Fruit fly (Drosophila melanogaster) whole organism, embryonic: Measurements from ENCODE around the gene Girdin.

Experiments
- Ada2b ChIP-seq: fragments of 200-800 bp; sonication (Bioruptor generic); IDR thresholded peaks from 2 replicates; pipeline ENCODE4 v1.3.6; 2022; ENCODE audit warnings: missing biosample characterization, missing genetic modification characterization
- Adf1 ChIP-seq: fragments of 200-800 bp; sonication (Bioruptor generic); IDR thresholded peaks from 2 replicates; pipeline ENCODE4 v1.3.6; 2022; ENCODE audit warnings: missing biosample characterization, missing genetic modification characterization
- CG10209 ChIP-seq: fragments of 200-800 bp; sonication (Bioruptor generic); optimal IDR thresholded peaks from 3 replicates; lab custom pipeline; 2017; ENCODE audit warnings: missing biosample characterization, mild to moderate bottlenecking, missing genetic modification characterization, missing genetic modification reagents
- CG1024 ChIP-seq: fragments of 200-800 bp; sonication (Bioruptor generic); IDR thresholded peaks from 2 replicates; pipeline ENCODE4 v1.3.6; 2022; ENCODE audit warnings: missing biosample characterization, missing genetic modification characterization
- CG10267 ChIP-seq: fragments of 200-800 bp; sonication (Bioruptor generic); optimal IDR thresholded peaks from 2 replicates; lab custom pipeline; 2018; ENCODE audit warnings: missing biosample characterization, mild to moderate bottlenecking, missing genetic modification characterization, moderate library complexity
- CG10431 ChIP-seq: fragments of 200-800 bp; sonication (Bioruptor generic); optimal IDR thresholded peaks from 3 replicates; lab custom pipeline; 2018; ENCODE audit warnings: missing biosample characterization, mild to moderate bottlenecking, missing genetic modification characterization
- CG11560 ChIP-seq: fragments of 200-800 bp; sonication (Bioruptor generic); IDR thresholded peaks from 3 replicates; pipeline ENCODE4 v1.3.6; 2022; ENCODE audit warnings: missing biosample characterization, missing genetic modification characterization
- CG12236 ChIP-seq: fragments of 200-800 bp; sonication (Bioruptor generic); optimal IDR thresholded peaks from 2 replicates; lab custom pipeline; 2016; ENCODE audit warnings: missing biosample characterization, missing genetic modification characterization
- CG12942 ChIP-seq: fragments of 200-800 bp; sonication (Bioruptor generic); optimal IDR thresholded peaks from 3 replicates; lab custom pipeline; 2016; ENCODE audit warnings: missing biosample characterization, missing genetic modification characterization
- CG13296 ChIP-seq: fragments of 200-800 bp; sonication (Bioruptor generic); optimal IDR thresholded peaks from 3 replicates; lab custom pipeline; 2018; ENCODE audit warnings: missing biosample characterization, mild to moderate bottlenecking, missing genetic modification characterization
- CG17385 ChIP-seq: fragments of 200-800 bp; sonication (Bioruptor generic); optimal IDR thresholded peaks from 3 replicates; lab custom pipeline; 2018; ENCODE audit warnings: missing biosample characterization, mild to moderate bottlenecking, missing genetic modification characterization
- CG17612 ChIP-seq: fragments of 200-800 bp; sonication (Bioruptor generic); IDR thresholded peaks from 2 replicates; pipeline ENCODE4 v1.3.6; 2022; ENCODE audit warnings: missing biosample characterization, missing genetic modification characterization
- CG30020 ChIP-seq: fragments of 200-800 bp; optimal IDR thresholded peaks from 2 replicates; lab custom pipeline; 2019; ENCODE audit warnings: missing biosample characterization, mild to moderate bottlenecking, missing genetic modification characterization, moderate library complexity
- CG31388 ChIP-seq: fragments of 200-800 bp; sonication (Bioruptor generic); optimal IDR thresholded peaks from 2 replicates; lab custom pipeline; 2016; ENCODE audit warnings: missing biosample characterization, missing genetic modification characterization
- CG34376 ChIP-seq: fragments of 200-800 bp; sonication (Bioruptor generic); optimal IDR thresholded peaks from 2 replicates; lab custom pipeline; 2018; ENCODE audit warnings: missing biosample characterization, mild to moderate bottlenecking, missing genetic modification characterization
- CG6683 ChIP-seq: fragments of 200-800 bp; sonication (Bioruptor generic); optimal IDR thresholded peaks from 2 replicates; lab custom pipeline; 2017; ENCODE audit warnings: missing biosample characterization, mild to moderate bottlenecking, missing genetic modification characterization, missing genetic modification reagents
- CG8281 ChIP-seq: fragments of 200-800 bp; sonication (Bioruptor generic); optimal IDR thresholded peaks from 2 replicates; lab custom pipeline; 2018; ENCODE audit warnings: missing biosample characterization, mild to moderate bottlenecking, missing genetic modification characterization, moderate library complexity
- CG9215 ChIP-seq: fragments of 200-800 bp; sonication (Bioruptor generic); IDR thresholded peaks from 2 replicates; pipeline ENCODE4 v1.3.6; 2022; ENCODE audit warnings: missing biosample characterization, missing genetic modification characterization
- Chrac-16 ChIP-seq: fragments of 200-800 bp; sonication (Bioruptor generic); optimal IDR thresholded peaks from 3 replicates; lab custom pipeline; 2016; ENCODE audit warnings: missing biosample characterization, missing genetic modification characterization
- CrebB ChIP-seq: fragments of 200-800 bp; sonication (Bioruptor generic); optimal IDR thresholded peaks from 3 replicates; lab custom pipeline; 2018; ENCODE audit warnings: missing biosample characterization, mild to moderate bottlenecking, missing genetic modification characterization
- D19A ChIP-seq: fragments of 200-800 bp; optimal IDR thresholded peaks from 3 replicates; lab custom pipeline; 2019; ENCODE audit warnings: missing biosample characterization, mild to moderate bottlenecking, missing genetic modification characterization, moderate library complexity
- D19B ChIP-seq: fragments of 200-800 bp; sonication (Bioruptor generic); optimal IDR thresholded peaks from 2 replicates; lab custom pipeline; 2017; ENCODE audit warnings: missing biosample characterization, mild to moderate bottlenecking, missing genetic modification characterization
- Dfd ChIP-seq, 2 experiments: fragments of >200 bp; optimal IDR thresholded peaks; 2 replicates each; lab custom pipeline; 2017; ENCODE audit warnings: missing biosample characterization in 2 of 2, missing genetic modification characterization in 2 of 2
- E2f2 ChIP-seq: fragments of 200-800 bp; sonication (Bioruptor generic); IDR thresholded peaks from 2 replicates; pipeline ENCODE4 v1.3.6; 2022; ENCODE audit warnings: missing biosample characterization, missing genetic modification characterization
- Fer2 ChIP-seq: fragments of 200-800 bp; sonication (Bioruptor generic); optimal IDR thresholded peaks from 2 replicates; lab custom pipeline; 2018; ENCODE audit warnings: missing biosample characterization, mild to moderate bottlenecking, missing genetic modification characterization, moderate library complexity
- HmgZ ChIP-seq: fragments of 200-800 bp; sonication (Bioruptor generic); optimal IDR thresholded peaks from 2 replicates; lab custom pipeline; 2018; ENCODE audit warnings: missing biosample characterization, mild to moderate bottlenecking, missing genetic modification characterization
- Lhr ChIP-seq: fragments of 200-800 bp; sonication (Bioruptor generic); optimal IDR thresholded peaks from 3 replicates; lab custom pipeline; 2017; ENCODE audit warnings: mild to moderate bottlenecking, missing biosample characterization, missing genetic modification reagents, missing genetic modification characterization
- NFAT ChIP-seq: fragments of 200-800 bp; sonication (Bioruptor generic); IDR thresholded peaks from 2 replicates; pipeline ENCODE4 v1.3.6; 2022; ENCODE audit warnings: missing biosample characterization, missing genetic modification characterization
- Optix ChIP-seq: fragments of 200-800 bp; sonication (Bioruptor generic); IDR thresholded peaks from 3 replicates; pipeline ENCODE4 v1.3.6; 2022; ENCODE audit warnings: missing biosample characterization, missing genetic modification characterization
- Rfx ChIP-seq: fragments of 200-800 bp; sonication (Bioruptor generic); IDR thresholded peaks from 2 replicates; pipeline ENCODE4 v1.3.6; 2022; ENCODE audit warnings: missing biosample characterization, missing genetic modification characterization
- Sry-δ ChIP-seq: fragments of 200-800 bp; sonication (Bioruptor generic); optimal IDR thresholded peaks from 2 replicates; lab custom pipeline; 2016; ENCODE audit warnings: missing biosample characterization, missing genetic modification characterization
- Stat92E ChIP-seq, 3 experiments: fragments of >200 bp in 2 of 3; fragments of 200-800 bp in 1 of 3; sonication (Bioruptor generic) in 1 of 3; optimal IDR thresholded peaks; 2 replicates each; lab custom pipeline; 2017 to 2019; ENCODE audit warnings: missing biosample characterization in 3 of 3, missing genetic modification characterization in 3 of 3, mild to moderate bottlenecking in 1 of 3, moderate library complexity in 1 of 3
- TFAM ChIP-seq: fragments of 200-800 bp; sonication (Bioruptor generic); optimal IDR thresholded peaks from 2 replicates; lab custom pipeline; 2017; ENCODE audit warnings: missing biosample characterization, missing genetic modification characterization, inconsistent platforms
- abd-A ChIP-seq: fragments of 200-800 bp; sonication (Bioruptor generic); optimal IDR thresholded peaks from 3 replicates; lab custom pipeline; 2019; ENCODE audit warnings: missing biosample characterization, mild to moderate bottlenecking, missing genetic modification characterization, moderate library complexity
- dan ChIP-seq: fragments of 200-800 bp; sonication (Bioruptor generic); IDR thresholded peaks from 2 replicates; pipeline ENCODE4 v1.3.6; 2022; ENCODE audit warnings: missing biosample characterization, missing genetic modification characterization
- dati ChIP-seq: fragments of 200-800 bp; sonication (Bioruptor generic); IDR thresholded peaks from 2 replicates; pipeline ENCODE4 v1.3.6; 2022; ENCODE audit warnings: missing biosample characterization, missing genetic modification characterization
- dimm ChIP-seq: fragments of 200-800 bp; sonication (Bioruptor generic); IDR thresholded peaks from 2 replicates; pipeline ENCODE4 v1.3.6; 2022; ENCODE audit warnings: missing biosample characterization, missing genetic modification characterization
- dmrt99B ChIP-seq: fragments of 200-800 bp; sonication (Bioruptor generic); optimal IDR thresholded peaks from 2 replicates; lab custom pipeline; 2018; ENCODE audit warnings: missing biosample characterization, mild to moderate bottlenecking, missing genetic modification characterization, moderate library complexity
- ems ChIP-seq: fragments of 200-800 bp; sonication (Bioruptor generic); optimal IDR thresholded peaks from 3 replicates; lab custom pipeline; 2016; ENCODE audit warnings: missing biosample characterization, missing genetic modification characterization
- en ChIP-seq: fragments of 200-800 bp; sonication (Bioruptor generic); optimal IDR thresholded peaks from 2 replicates; lab custom pipeline; 2016; ENCODE audit warnings: missing biosample characterization, missing genetic modification characterization
- gsb ChIP-seq: fragments of 200-800 bp; sonication (Bioruptor generic); IDR thresholded peaks from 2 replicates; pipeline ENCODE4 v1.3.6; 2022; ENCODE audit warnings: missing biosample characterization, missing genetic modification characterization
- gt ChIP-seq: fragments of 200-800 bp; sonication (Bioruptor generic); IDR thresholded peaks from 2 replicates; pipeline ENCODE4 v1.3.6; 2022; ENCODE audit warnings: missing biosample characterization, missing genetic modification characterization
- hbn ChIP-seq: fragments of 200-800 bp; sonication (Bioruptor generic); IDR thresholded peaks from 2 replicates; pipeline ENCODE4 v1.3.6; 2022; ENCODE audit warnings: missing biosample characterization, missing genetic modification characterization; ENCODE audit not compliant: partially characterized antibody
- ind ChIP-seq: fragments of 200-800 bp; sonication (Bioruptor generic); optimal IDR thresholded peaks from 3 replicates; lab custom pipeline; 2016; ENCODE audit warnings: missing biosample characterization, missing genetic modification characterization
- kah ChIP-seq: fragments of 200-800 bp; sonication (Bioruptor generic); optimal IDR thresholded peaks from 2 replicates; lab custom pipeline; 2018; ENCODE audit warnings: missing biosample characterization, mild to moderate bottlenecking, missing genetic modification characterization
- klu ChIP-seq: fragments of 200-800 bp; sonication (Bioruptor generic); IDR thresholded peaks from 2 replicates; pipeline ENCODE4 v1.3.6; 2022; ENCODE audit warnings: missing biosample characterization, missing genetic modification characterization
- run ChIP-seq: fragments of 200-800 bp; sonication (Bioruptor generic); optimal IDR thresholded peaks from 3 replicates; lab custom pipeline; 2018; ENCODE audit warnings: missing biosample characterization, mild to moderate bottlenecking, missing genetic modification characterization
- trh ChIP-seq: fragments of 200-800 bp; sonication (Bioruptor generic); optimal IDR thresholded peaks from 2 replicates; lab custom pipeline; 2016; ENCODE audit warnings: missing biosample characterization, missing genetic modification characterization
- wdn ChIP-seq: fragments of 200-800 bp; sonication (Bioruptor generic); IDR thresholded peaks from 2 replicates; pipeline ENCODE4 v1.3.6; 2022; ENCODE audit warnings: missing biosample characterization, missing genetic modification characterization
- z ChIP-seq: fragments of 200-800 bp; sonication (Bioruptor generic); IDR thresholded peaks from 3 replicates; pipeline ENCODE4 v1.3.6; 2022; ENCODE audit warnings: missing biosample characterization, missing genetic modification characterization

Gene Girdin

dm6 chr3L:3222643-3223389 is 44.1 kb downstream of the Girdin start, which contains the start of the genes RpL28 and eIF1 (continued):
- peak; percentile 81 for TF ChIP-seq Optix (GFP tag; lab: Robert Waterston, UW)
- TF ChIP-seq Sry-δ (GFP tag; lab: Kevin White, UChicago) = peak; percentile 89
- TF ChIP-seq gsb (GFP tag; lab: Robert Waterston, UW) = peak; percentile 56
- TF ChIP-seq CG9215 = peak; percentile 83
- no peak for TF ChIP-seq Dfd (GFP tag; optimal IDR thresholded peaks at IDR 0.05; lab: Kevin White, UChicago)
- TF ChIP-seq en (GFP tag; lab: Kevin White, UChicago) = peak; percentile 76
- peak; percentile 91 for TF ChIP-seq CG17385 (GFP tag; lab: Kevin White, UChicago)
- TF ChIP-seq Ada2b (GFP tag; lab: Robert Waterston, UW) = peak; percentile 59
- peak; percentile 82 for TF ChIP-seq Fer2 (tag; lab: Kevin White, UChicago)
- peak; percentile 83 for TF ChIP-seq D19B (GFP tag; lab: Kevin White, UChicago)
- peak; percentile 84 for TF ChIP-seq CG1024
- TF ChIP-seq z (GFP tag; lab: Robert Waterston, UW) = 0 out of 3 replicates have a peak, but pooled peaks have one; percentile 29
- peak; percentile 54; the same call in 1 of the 2 replicates for TF ChIP-seq CG17612 (GFP tag; lab: Robert Waterston, UW)
- peak; percentile 84 for TF ChIP-seq HmgZ (tag; lab: Kevin White, UChicago)
- peak; percentile 57 for TF ChIP-seq wdn (GFP tag; lab: Robert Waterston, UW)
- peak; percentile 71; the same call in 2 of the 3 replicates for TF ChIP-seq CG11560 (tag; lab: Robert Waterston, UW)
- TF ChIP-seq ems (GFP tag; lab: Kevin White, UChicago) = peak; percentile 85
- peak; percentile 94 for TF ChIP-seq trh (GFP tag; lab: Kevin White, UChicago)
- no peak for TF ChIP-seq abd-A
- peak; percentile 85 for TF ChIP-seq CG12236 (GFP tag; lab: Kevin White, UChicago)
- TF ChIP-seq TFAM (GFP tag; lab: Kevin White, UChicago) = peak; percentile 83
- peak; percentile 81 for TF ChIP-seq CG6683
- TF ChIP-seq kah = peak; percentile 88
- peak; percentile 85 for TF ChIP-seq CG30020 (tag; lab: Kevin White, UChicago)
- TF ChIP-seq Rfx (GFP tag; lab: Robert Waterston, UW) = peak; percentile 94
- TF ChIP-seq Lhr (GFP tag; lab: Kevin White, UChicago) = peak; percentile 94
- 0 out of 2 replicates have a peak, but pooled peaks have one; percentile 17 for TF ChIP-seq dimm (GFP tag; lab: Robert Waterston, UW)
- TF ChIP-seq gt (GFP tag; lab: Robert Waterston, UW) = peak; percentile 74
- TF ChIP-seq Chrac-16 (GFP tag; lab: Kevin White, UChicago) = peak; percentile 80
- TF ChIP-seq CG10209 (GFP tag; lab: Kevin White, UChicago) = peak; percentile 95
- peak; percentile 91 for TF ChIP-seq CG13296
- TF ChIP-seq Stat92E (GFP tag; optimal IDR thresholded peaks at IDR 0.05; lab: Kevin White, UChicago) = peak in 1 of 3 experiments; percentile 1
- TF ChIP-seq CG34376 = peak; percentile 97
- peak; percentile 86 for TF ChIP-seq CG10267 (tag; lab: Kevin White, UChicago)
- TF ChIP-seq CG31388 (GFP tag; lab: Kevin White, UChicago) = peak; percentile 68
- TF ChIP-seq Adf1 (GFP tag; lab: Robert Waterston, UW) = peak; percentile 58
- TF ChIP-seq E2f2 = peak; percentile 73
- peak; percentile 90 for TF ChIP-seq CG10431 (GFP tag; lab: Kevin White, UChicago)
- no peak for TF ChIP-seq dan (GFP tag; lab: Robert Waterston, UW)
- TF ChIP-seq D19A (tag; lab: Kevin White, UChicago) = peak; percentile 59
- peak; percentile 90 for TF ChIP-seq CrebB (tag; lab: Kevin White, UChicago)
- TF ChIP-seq dmrt99B = no peak
- TF ChIP-seq run = peak; percentile 54
- peak; percentile 86 for TF ChIP-seq dati (GFP tag; lab: Robert Waterston, UW)
- peak; percentile 95 for TF ChIP-seq NFAT (GFP tag; lab: Robert Waterston, UW)
- TF ChIP-seq CG12942 (GFP tag; lab: Kevin White, UChicago) = peak; percentile 85
- peak; percentile 64 for TF ChIP-seq hbn
- TF ChIP-seq klu (GFP tag; lab: Robert Waterston, UW) = peak; percentile 81
- TF ChIP-seq CG8281 (tag; lab: Kevin White, UChicago) = peak; percentile 75
- peak; percentile 80 for TF ChIP-seq ind (GFP tag; lab: Kevin White, UChicago)
